Worm (Caenorhabditis elegans): Measurements from ENCODE around the gene ubxn-6.

ce11 chrIV:4764422-4764821 is 44.9 kb downstream of the ubxn-6 start, which contains the start of gene npp-26:
- TF ChIP-seq scrt-1 (GFP tag; IDR thresholded peaks at IDR 0.05) = no peak
- no peak for TF ChIP-seq flt-1 (GFP tag; IDR thresholded peaks at IDR 0.05)
- TF ChIP-seq ceh-36 (tag; optimal IDR thresholded peaks at IDR 0.05) = no peak
- no peak for TF ChIP-seq tbx-11 (GFP tag; IDR thresholded peaks at IDR 0.05)
- no peak for TF ChIP-seq ama-1 (optimal IDR thresholded peaks at IDR 0.05)
- TF ChIP-seq hmbx-1 (tag; optimal IDR thresholded peaks at IDR 0.05) = no peak
- TF ChIP-seq ets-7 (tag; optimal IDR thresholded peaks at IDR 0.05) = no peak
- no peak for TF ChIP-seq ceh-13 (GFP tag; optimal IDR thresholded peaks at IDR 0.05)
